Fruit fly (Drosophila melanogaster): Measurements from ENCODE around the gene CREG.

The CREG gene

DNA sequence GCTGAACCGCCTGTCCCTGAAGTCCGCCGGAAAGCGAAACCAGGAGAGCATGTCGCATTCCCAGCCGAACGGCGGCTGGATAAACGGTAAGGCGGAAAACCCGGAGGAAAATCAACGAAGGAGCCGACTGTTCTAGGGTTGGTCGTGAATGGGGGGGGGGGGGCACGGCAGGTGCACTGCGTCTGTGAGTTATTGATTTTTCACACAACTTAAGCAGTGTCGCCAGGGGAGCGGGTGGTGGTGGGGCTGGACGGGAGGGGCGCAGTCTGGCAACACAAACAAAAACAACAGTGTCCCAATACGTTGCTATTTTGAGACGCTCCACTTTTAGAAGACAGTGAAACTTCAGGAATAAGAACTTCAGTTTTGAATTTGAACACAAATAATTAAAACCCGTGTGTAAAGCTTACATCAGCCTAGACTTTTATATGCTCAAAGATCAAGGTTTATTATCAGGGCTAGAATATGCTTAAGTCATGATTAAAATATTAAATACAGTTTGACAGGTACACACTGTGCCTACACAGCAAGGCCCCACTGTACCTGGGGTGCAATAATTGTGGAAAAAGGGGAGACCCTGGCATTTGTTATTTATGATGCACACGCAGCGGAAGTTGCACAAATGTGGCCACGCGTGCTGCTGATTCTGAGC is 8.1 kb downstream of the CREG start (continued):
- TF ChIP-seq Smox (GFP tag; optimal IDR thresholded peaks at IDR 0.05) (peak; percentile 64), CG9139 (GFP tag; optimal IDR thresholded peaks at IDR 0.05) (peak; percentile 34), CG11294 (GFP tag; IDR thresholded peaks at IDR 0.05) (peak; percentile 74; the same call in 1 of the 2 replicates), CG11902 (GFP tag; optimal IDR thresholded peaks at IDR 0.05) (peak; percentile 74), CG4318 (GFP tag; optimal IDR thresholded peaks at IDR 0.05) (peak; percentile 48), CG6808 (GFP tag; optimal IDR thresholded peaks at IDR 0.05) (peak; percentile 75), Eip78C (GFP tag) (peak; percentile 91), Ets21C (GFP tag; optimal IDR thresholded peaks at IDR 0.05) (peak; percentile 77), OdsH (GFP tag; optimal IDR thresholded peaks at IDR 0.05) (peak; percentile 79), dsx (GFP tag; optimal IDR thresholded peaks at IDR 0.05; ENCODE audit: poor library complexity, severe bottlenecking) (peak; percentile 58), CG3032 (tag; optimal IDR thresholded peaks at IDR 0.05) (peak; percentile 66), fd59A (GFP tag; optimal IDR thresholded peaks at IDR 0.05) (peak; percentile 58), pdm3 (GFP tag; optimal IDR thresholded peaks at IDR 0.05) (peak; percentile 77), dac (GFP tag; optimal IDR thresholded peaks at IDR 0.05) (peak; percentile 54), Eip75B (GFP tag; optimal IDR thresholded peaks at IDR 0.05) (peak; percentile 81), spab (GFP tag; optimal IDR thresholded peaks at IDR 0.05) (peak; percentile 52), acj6 (GFP tag; optimal IDR thresholded peaks at IDR 0.05) (peak; percentile 83), CG8319 (GFP tag; optimal IDR thresholded peaks at IDR 0.05) (peak; percentile 51), Eip93F (GFP tag; optimal IDR thresholded peaks at IDR 0.05) (no peak), eg (GFP tag; IDR thresholded peaks at IDR 0.05) (peak; percentile 92), svp (GFP tag) (peak; percentile 84)

DNA sequence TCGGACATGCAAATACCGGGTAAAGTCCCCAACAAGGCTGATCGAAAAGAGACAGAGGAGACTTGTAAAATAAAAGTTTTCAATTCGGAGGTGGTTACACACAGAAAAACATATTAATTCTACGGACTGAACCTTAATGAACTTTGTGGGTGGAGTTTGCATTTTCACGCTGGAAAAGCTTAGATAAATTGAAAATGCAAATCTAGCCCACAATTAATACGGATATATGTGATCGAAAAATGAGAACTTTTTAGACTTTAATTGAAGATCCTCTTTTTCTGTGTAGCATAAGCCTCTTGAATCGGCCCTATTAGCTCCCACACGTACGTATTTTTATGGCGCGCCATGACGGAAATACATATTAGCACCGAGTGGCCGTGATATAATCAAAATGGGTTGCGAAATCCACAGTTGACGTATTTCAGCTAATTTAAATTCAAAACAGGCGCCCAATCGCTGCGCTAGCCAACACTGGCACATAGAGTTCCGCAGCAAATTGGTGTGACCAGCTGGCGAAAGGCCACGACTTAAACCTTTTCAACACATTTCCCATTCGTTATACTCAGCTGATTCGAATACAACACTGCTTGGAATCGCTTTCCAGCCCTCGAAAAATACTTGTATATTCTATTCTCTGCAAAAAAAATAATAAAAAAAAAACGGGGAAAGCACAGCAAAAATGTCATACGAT is 9.0 kb downstream of the CREG start:
- TF ChIP-seq net (GFP tag; optimal IDR thresholded peaks at IDR 0.05) = peak; percentile 62
- TF ChIP-seq Eip75B (GFP tag; optimal IDR thresholded peaks at IDR 0.05) = peak; percentile 33
- TF ChIP-seq fkh (GFP tag; optimal IDR thresholded peaks at IDR 0.05) = peak; percentile 42
- peak; percentile 47 for TF ChIP-seq CG6792 (GFP tag; optimal IDR thresholded peaks at IDR 0.05)
- peak; percentile 51 for TF ChIP-seq CG1621 (tag; optimal IDR thresholded peaks at IDR 0.05)
- peak; percentile 76 for TF ChIP-seq esn (GFP tag; optimal IDR thresholded peaks at IDR 0.05)
- TF ChIP-seq OdsH (GFP tag; optimal IDR thresholded peaks at IDR 0.05) = peak; percentile 2
- TF ChIP-seq eg (GFP tag; IDR thresholded peaks at IDR 0.05) = peak; percentile 52
- TF ChIP-seq Eip78C (GFP tag) = peak; percentile 74
- TF ChIP-seq dac (GFP tag; optimal IDR thresholded peaks at IDR 0.05) = no peak
- peak in 1 of 2 experiments; percentile 44 for TF ChIP-seq ss (GFP tag; optimal IDR thresholded peaks at IDR 0.05)
- TF ChIP-seq vri (GFP tag; optimal IDR thresholded peaks at IDR 0.05) = peak; percentile 59
- TF ChIP-seq Blimp-1 (GFP tag; optimal IDR thresholded peaks at IDR 0.05) = peak; percentile 36
- peak in 1 of 2 experiments; percentile 24 for TF ChIP-seq salr (GFP tag; optimal IDR thresholded peaks at IDR 0.05)
- TF ChIP-seq CG9139 (GFP tag; optimal IDR thresholded peaks at IDR 0.05) = no peak
- no peak for TF ChIP-seq CG11762 (GFP tag; optimal IDR thresholded peaks at IDR 0.05; ENCODE audit: insufficient read depth)
- peak; percentile 32 for TF ChIP-seq pdm3 (GFP tag; optimal IDR thresholded peaks at IDR 0.05)
- TF ChIP-seq dsx (GFP tag; optimal IDR thresholded peaks at IDR 0.05; ENCODE audit: poor library complexity, severe bottlenecking) = peak; percentile 30
- TF ChIP-seq spab (GFP tag; optimal IDR thresholded peaks at IDR 0.05) = no peak
- peak; percentile 37 for TF ChIP-seq Met (GFP tag; optimal IDR thresholded peaks at IDR 0.05)
- peak; percentile 38 for TF ChIP-seq Sox14 (GFP tag; optimal IDR thresholded peaks at IDR 0.05)
- TF ChIP-seq Sox15 (GFP tag; optimal IDR thresholded peaks at IDR 0.05) = no peak
- no peak for TF ChIP-seq Hr38 (GFP tag; optimal IDR thresholded peaks at IDR 0.05)
- no peak for TF ChIP-seq Eip93F (GFP tag; optimal IDR thresholded peaks at IDR 0.05)
- TF ChIP-seq Gug (GFP tag; IDR thresholded peaks at IDR 0.05) = 0 out of 2 replicates have a peak, but pooled peaks have one; percentile 18
- no peak for TF ChIP-seq fd59A (GFP tag; optimal IDR thresholded peaks at IDR 0.05)
- TF ChIP-seq CG15336 (GFP tag; IDR thresholded peaks at IDR 0.05) = peak; percentile 8; the same call in 1 of the 2 replicates
- TF ChIP-seq Hr39 (GFP tag; optimal IDR thresholded peaks at IDR 0.05) = peak; percentile 43
- TF ChIP-seq CG10669 (GFP tag; optimal IDR thresholded peaks at IDR 0.05) = peak; percentile 21
- peak; percentile 51 for TF ChIP-seq topi (GFP tag; optimal IDR thresholded peaks at IDR 0.05)
- peak; percentile 67 for TF ChIP-seq CG3919 (GFP tag; optimal IDR thresholded peaks at IDR 0.05)
- peak; percentile 79 for TF ChIP-seq svp (GFP tag)
- TF ChIP-seq CG8119 (GFP tag; IDR thresholded peaks at IDR 0.05) = no peak
- TF ChIP-seq achi (GFP tag; optimal IDR thresholded peaks at IDR 0.05) = peak; percentile 35
- peak; percentile 19 for TF ChIP-seq CG6808 (GFP tag; optimal IDR thresholded peaks at IDR 0.05)
- TF ChIP-seq Sox102F (GFP tag; optimal IDR thresholded peaks at IDR 0.05) = peak; percentile 65
- TF ChIP-seq fd85E (GFP tag; optimal IDR thresholded peaks at IDR 0.05) = no peak
- TF ChIP-seq CG11902 (GFP tag; optimal IDR thresholded peaks at IDR 0.05) = no peak
- no peak for TF ChIP-seq CG8319 (GFP tag; optimal IDR thresholded peaks at IDR 0.05)
